Fruit fly (Drosophila melanogaster) whole organism, embryonic: ENCODE results near the gene CG10752.
A peak's percentile ranks its signal among the peaks of the same experiment; 100 is the strongest.

ENCODE experiments used
- ATbp ChIP-seq: fragments of 200-800 bp; sonication (Bioruptor generic); optimal IDR thresholded peaks from 2 replicates; lab custom pipeline; 2017; ENCODE audit warnings: missing biosample characterization, mild to moderate bottlenecking, missing genetic modification characterization, missing genetic modification reagents
- Awh ChIP-seq: fragments of 200-800 bp; sonication (Bioruptor generic); IDR thresholded peaks from 2 replicates; pipeline ENCODE4, ENCODE4 v1.3.6; 2022; ENCODE audit warnings: missing biosample characterization, missing genetic modification characterization
- B-H2 ChIP-seq: fragments of 200-800 bp; sonication (Bioruptor generic); optimal IDR thresholded peaks from 2 replicates; lab custom pipeline; 2018; ENCODE audit warnings: missing biosample characterization, mild to moderate bottlenecking, missing genetic modification characterization
- BtbVII ChIP-seq: fragments of 200-800 bp; sonication (Bioruptor generic); optimal IDR thresholded peaks from 3 replicates; lab custom pipeline; 2017; ENCODE audit warnings: missing biosample characterization, mild to moderate bottlenecking, missing genetic modification characterization
- CG10462 ChIP-seq: fragments of 200-800 bp; sonication (Bioruptor generic); optimal IDR thresholded peaks from 2 replicates; lab custom pipeline; 2016; ENCODE audit warnings: missing biosample characterization, missing genetic modification characterization
- CG10565 ChIP-seq: fragments of 200-800 bp; sonication (Bioruptor generic); optimal IDR thresholded peaks from 3 replicates; lab custom pipeline; 2016; ENCODE audit warnings: missing biosample characterization, mild to moderate bottlenecking, missing genetic modification characterization
- CG10654 ChIP-seq: fragments of 200-800 bp; sonication (Bioruptor generic); optimal IDR thresholded peaks from 2 replicates; lab custom pipeline; 2016; ENCODE audit warnings: missing biosample characterization, missing genetic modification characterization
- CG11247 ChIP-seq: fragments of 200-800 bp; sonication (Bioruptor generic); IDR thresholded peaks from 2 replicates; pipeline ENCODE4 v1.3.6; 2022; ENCODE audit warnings: missing biosample characterization, missing genetic modification characterization
- CG11695 ChIP-seq: fragments of 200-800 bp; sonication (Bioruptor generic); IDR thresholded peaks from 3 replicates; pipeline ENCODE4 v1.3.6; 2022; ENCODE audit warnings: missing biosample characterization, missing genetic modification characterization
- CG14667 ChIP-seq: fragments of 200-800 bp; sonication (Bioruptor generic); IDR thresholded peaks from 2 replicates; pipeline ENCODE4 v1.3.6; 2022; ENCODE audit warnings: missing biosample characterization, missing genetic modification characterization
- CG14860 ChIP-seq: fragments of 200-800 bp; sonication (Bioruptor generic); IDR thresholded peaks from 3 replicates; pipeline ENCODE4 v1.3.6; 2022; ENCODE audit warnings: missing biosample characterization, missing genetic modification characterization; ENCODE audit not compliant: partially characterized antibody
- CG15011 ChIP-seq: fragments of 200-800 bp; sonication (Bioruptor generic); optimal IDR thresholded peaks from 3 replicates; lab custom pipeline; 2018; ENCODE audit warnings: missing biosample characterization, mild to moderate bottlenecking, missing genetic modification characterization
- CG15479 ChIP-seq: fragments of 200-800 bp; sonication (Bioruptor generic); optimal IDR thresholded peaks from 3 replicates; lab custom pipeline; 2019; ENCODE audit warnings: missing biosample characterization, mild to moderate bottlenecking, missing genetic modification characterization, moderate library complexity
- CG15601 ChIP-seq: fragments of 200-800 bp; sonication (Bioruptor generic); optimal IDR thresholded peaks from 3 replicates; lab custom pipeline; 2019; ENCODE audit warnings: missing biosample characterization, mild to moderate bottlenecking, missing genetic modification characterization, moderate library complexity
- CG16815 ChIP-seq: fragments of 200-800 bp; sonication (Bioruptor generic); optimal IDR thresholded peaks from 3 replicates; lab custom pipeline; 2017; ENCODE audit warnings: missing biosample characterization, mild to moderate bottlenecking, missing genetic modification characterization
- CG17328 ChIP-seq: fragments of 200-800 bp; sonication (Bioruptor generic); IDR thresholded peaks from 2 replicates; pipeline ENCODE4 v1.3.6; 2022; ENCODE audit warnings: missing biosample characterization, missing genetic modification characterization
- CG18011 ChIP-seq: fragments of 200-800 bp; sonication (Bioruptor generic); optimal IDR thresholded peaks from 2 replicates; lab custom pipeline; 2017; ENCODE audit warnings: missing biosample characterization, missing genetic modification characterization, mild to moderate bottlenecking, moderate library complexity, missing genotype
- CG2116 ChIP-seq: fragments of 200-800 bp; sonication (Bioruptor generic); optimal IDR thresholded peaks from 3 replicates; lab custom pipeline; 2018; ENCODE audit warnings: missing biosample characterization, mild to moderate bottlenecking, missing genetic modification characterization
- CG2129 ChIP-seq: fragments of 200-800 bp; sonication (Bioruptor generic); IDR thresholded peaks from 2 replicates; pipeline ENCODE4 v1.3.6; 2022; ENCODE audit warnings: missing biosample characterization, missing genetic modification characterization; ENCODE audit not compliant: partially characterized antibody
- CG31441 ChIP-seq: fragments of 200-800 bp; sonication (Bioruptor generic); IDR thresholded peaks from 2 replicates; pipeline ENCODE4 v1.3.6; 2022; ENCODE audit warnings: missing biosample characterization, missing genetic modification characterization
- CG4404 ChIP-seq: fragments of 200-800 bp; sonication (Bioruptor generic); IDR thresholded peaks from 2 replicates; pipeline ENCODE4 v1.3.6; 2022; ENCODE audit warnings: missing biosample characterization, missing genetic modification characterization
- CG5180 ChIP-seq: fragments of 200-800 bp; sonication (Bioruptor generic); optimal IDR thresholded peaks from 3 replicates; lab custom pipeline; 2017; ENCODE audit warnings: missing biosample characterization, missing genetic modification characterization, mild to moderate bottlenecking, moderate library complexity, missing genetic modification reagents
- CG7271 ChIP-seq: fragments of 200-800 bp; sonication (Bioruptor generic); optimal IDR thresholded peaks from 2 replicates; lab custom pipeline; 2018; ENCODE audit warnings: missing biosample characterization, mild to moderate bottlenecking, missing genetic modification characterization, moderate library complexity
- CG8765 ChIP-seq: fragments of 200-800 bp; sonication (Bioruptor generic); IDR thresholded peaks from 2 replicates; pipeline ENCODE4 v1.3.6; 2022; ENCODE audit warnings: missing biosample characterization, missing genetic modification characterization
- D ChIP-seq, 2 experiments: fragments of 200-800 bp in 1 of 2; fragments of >200 bp in 1 of 2; sonication (Bioruptor generic) in 1 of 2; optimal IDR thresholded peaks; 2 replicates in 1 of 2; 3 replicates in 1 of 2; lab custom pipeline; 2017; ENCODE audit warnings: mild to moderate bottlenecking in 1 of 2, missing biosample characterization in 1 of 2, missing genetic modification characterization in 1 of 2, missing genetic modification reagents in 1 of 2
- D19B ChIP-seq: fragments of 200-800 bp; sonication (Bioruptor generic); optimal IDR thresholded peaks from 2 replicates; lab custom pipeline; 2017; ENCODE audit warnings: missing biosample characterization, mild to moderate bottlenecking, missing genetic modification characterization
- Dip2 ChIP-seq: fragments of 200-800 bp; sonication (Bioruptor generic); IDR thresholded peaks from 2 replicates; pipeline ENCODE4 v1.3.6; 2022; ENCODE audit warnings: missing biosample characterization, missing genetic modification characterization
- Dll ChIP-seq: fragments of 200-800 bp; sonication (Bioruptor generic); IDR thresholded peaks from 4 replicates; pipeline ENCODE4 v1.3.6; 2022; ENCODE audit warnings: missing biosample characterization, missing genetic modification characterization; ENCODE audit not compliant: partially characterized antibody
- Hsf ChIP-seq: fragments of 200-800 bp; sonication (Bioruptor generic); optimal IDR thresholded peaks from 3 replicates; lab custom pipeline; 2016; ENCODE audit warnings: missing biosample characterization, missing genetic modification characterization
- Lpt ChIP-seq: fragments of >200 bp; optimal IDR thresholded peaks from 2 replicates; lab custom pipeline; 2018; ENCODE audit warnings: missing biosample characterization, missing genetic modification characterization
- NFAT ChIP-seq: fragments of 200-800 bp; sonication (Bioruptor generic); IDR thresholded peaks from 2 replicates; pipeline ENCODE4 v1.3.6; 2022; ENCODE audit warnings: missing biosample characterization, missing genetic modification characterization
- Ssrp ChIP-seq: fragments of 200-800 bp; sonication (Bioruptor generic); optimal IDR thresholded peaks from 2 replicates; lab custom pipeline; 2018; ENCODE audit warnings: missing biosample characterization, mild to moderate bottlenecking, missing genetic modification characterization, moderate library complexity
- TFAM ChIP-seq: fragments of 200-800 bp; sonication (Bioruptor generic); optimal IDR thresholded peaks from 2 replicates; lab custom pipeline; 2017; ENCODE audit warnings: missing biosample characterization, missing genetic modification characterization, inconsistent platforms
- Vsx1 ChIP-seq: fragments of 200-800 bp; sonication (Bioruptor generic); optimal IDR thresholded peaks from 2 replicates; lab custom pipeline; 2017; ENCODE audit warnings: missing biosample characterization, mild to moderate bottlenecking, missing genetic modification characterization, missing genetic modification reagents
- al ChIP-seq: fragments of 200-800 bp; sonication (Bioruptor generic); IDR thresholded peaks from 2 replicates; pipeline ENCODE4 v1.3.6; 2022; ENCODE audit warnings: missing biosample characterization, missing genetic modification characterization
- ash1 ChIP-seq: fragments of 200-800 bp; sonication (Bioruptor generic); optimal IDR thresholded peaks from 2 replicates; lab custom pipeline; 2018; ENCODE audit warnings: missing biosample characterization, mild to moderate bottlenecking, missing genetic modification characterization
- az2 ChIP-seq: fragments of 200-800 bp; sonication (Bioruptor generic); optimal IDR thresholded peaks from 3 replicates; lab custom pipeline; 2016; ENCODE audit warnings: missing biosample characterization, missing genetic modification characterization
- bcd ChIP-seq: fragments of 200-800 bp; sonication (Bioruptor generic); optimal IDR thresholded peaks from 2 replicates; lab custom pipeline; 2017; ENCODE audit warnings: missing biosample characterization, mild to moderate bottlenecking, missing genetic modification characterization
- btn ChIP-seq: fragments of 200-800 bp; sonication (Bioruptor generic); optimal IDR thresholded peaks from 2 replicates; lab custom pipeline; 2016; ENCODE audit warnings: missing biosample characterization, missing genetic modification characterization
- gem ChIP-seq: fragments of 200-800 bp; sonication (Bioruptor generic); optimal IDR thresholded peaks from 2 replicates; lab custom pipeline; 2019; ENCODE audit warnings: missing biosample characterization, mild to moderate bottlenecking, missing genetic modification characterization, moderate library complexity
- gro ChIP-seq: fragments of 200-800 bp; sonication (Bioruptor generic); optimal IDR thresholded peaks from 2 replicates; lab custom pipeline; 2016; ENCODE audit warnings: missing biosample characterization, missing genetic modification characterization
- inv ChIP-seq: fragments of 200-800 bp; sonication (Bioruptor generic); IDR thresholded peaks from 2 replicates; pipeline ENCODE4 v1.3.6; 2022; ENCODE audit warnings: missing biosample characterization, missing genetic modification characterization; ENCODE audit not compliant: partially characterized antibody
- ken ChIP-seq: fragments of 200-800 bp; sonication (Bioruptor generic); IDR thresholded peaks from 3 replicates; pipeline ENCODE4 v1.3.6; 2022; ENCODE audit warnings: missing biosample characterization, missing genetic modification characterization
- maf-S ChIP-seq: fragments of 200-800 bp; sonication (Bioruptor generic); optimal IDR thresholded peaks from 2 replicates; lab custom pipeline; 2016; ENCODE audit warnings: missing biosample characterization, missing genetic modification characterization
- phol ChIP-seq: fragments of 200-800 bp; sonication (Bioruptor generic); optimal IDR thresholded peaks from 3 replicates; lab custom pipeline; 2018; ENCODE audit warnings: missing biosample characterization, mild to moderate bottlenecking, missing genetic modification characterization, moderate library complexity
- scrt ChIP-seq: fragments of 200-800 bp; sonication (Bioruptor generic); optimal IDR thresholded peaks from 2 replicates; lab custom pipeline; 2018; ENCODE audit warnings: missing biosample characterization, mild to moderate bottlenecking, missing genetic modification characterization, moderate library complexity
- sens-2 ChIP-seq: fragments of 200-800 bp; sonication (Bioruptor generic); IDR thresholded peaks from 2 replicates; pipeline ENCODE4 v1.3.6; 2022; ENCODE audit warnings: missing biosample characterization, missing genetic modification characterization
- zen ChIP-seq: fragments of 200-800 bp; sonication (Bioruptor generic); optimal IDR thresholded peaks from 3 replicates; lab custom pipeline; 2018; ENCODE audit warnings: missing biosample characterization, mild to moderate bottlenecking, missing genetic modification characterization, moderate library complexity

The CG10752 gene

DNA sequence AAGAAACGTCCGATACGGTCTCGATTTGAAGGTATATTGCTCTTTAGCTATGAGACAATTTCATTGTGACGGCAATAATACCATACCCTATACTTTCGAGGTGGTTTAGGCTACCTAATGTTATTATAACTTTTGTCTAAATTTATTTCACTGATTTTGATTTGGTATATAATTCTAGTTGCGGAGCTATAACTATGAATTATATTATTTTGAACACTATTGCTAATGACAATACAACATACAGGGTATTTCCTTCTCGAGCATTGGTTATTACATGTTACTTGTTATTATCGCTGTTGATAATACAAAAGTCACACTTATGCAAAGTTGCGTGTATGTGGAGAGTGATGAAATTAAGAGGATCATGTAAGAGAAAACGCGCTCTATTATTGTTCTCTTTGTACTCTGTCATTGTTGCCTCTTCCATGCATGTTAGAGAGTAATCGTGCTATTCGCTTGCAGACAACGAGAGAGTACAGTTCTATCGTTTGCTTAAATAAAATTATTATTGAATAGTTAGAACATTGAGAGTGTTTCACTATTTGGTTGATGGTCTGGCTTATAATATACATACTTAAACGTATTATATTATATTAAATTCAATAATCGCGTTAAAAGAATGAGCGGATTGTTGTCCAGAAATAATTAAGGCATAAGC, 40.7 kb downstream of the CG10752 start, which contains the start of gene CG32115 (continued):
- TF ChIP-seq az2 (GFP tag; lab: Kevin White, UChicago) = peak; percentile 94
- peak; percentile 96 for TF ChIP-seq Hsf (GFP tag; lab: Kevin White, UChicago)
- no peak; the same call in 3 of the 4 replicates for TF ChIP-seq Dll (GFP tag; lab: Robert Waterston, UW)
- TF ChIP-seq CG11695 = peak; percentile 94
- peak; percentile 88 for TF ChIP-seq CG4404 (GFP tag; lab: Robert Waterston, UW)
- TF ChIP-seq gem (tag; lab: Kevin White, UChicago) = peak; percentile 97
- peak; percentile 91 for TF ChIP-seq Awh (GFP tag; lab: Robert Waterston, UW)
- peak; percentile 83 for TF ChIP-seq CG18011 (GFP tag; lab: Kevin White, UChicago)
- peak; percentile 15 for TF ChIP-seq CG10565
- no peak for TF ChIP-seq CG2129 (GFP tag; lab: Robert Waterston, UW)
- TF ChIP-seq ken (GFP tag; lab: Robert Waterston, UW) = peak; percentile 90
- TF ChIP-seq sens-2 (GFP tag; lab: Robert Waterston, UW) = peak; percentile 79; the same call in 1 of the 2 replicates
- peak; percentile 93 for TF ChIP-seq BtbVII (GFP tag; lab: Kevin White, UChicago)
- TF ChIP-seq CG14860 (GFP tag; lab: Robert Waterston, UW) = no peak; the same call in 2 of the 3 replicates
- TF ChIP-seq CG5180 = peak; percentile 64
- peak; percentile 99 for TF ChIP-seq D19B (GFP tag; lab: Kevin White, UChicago)
- no peak for TF ChIP-seq TFAM (GFP tag; lab: Kevin White, UChicago)
- peak; percentile 95 for TF ChIP-seq NFAT (GFP tag; lab: Robert Waterston, UW)
- peak; percentile 96 for TF ChIP-seq gro
- TF ChIP-seq bcd = peak; percentile 94
- peak; percentile 89 for TF ChIP-seq scrt
- peak; percentile 82 for TF ChIP-seq CG8765 (GFP tag; lab: Robert Waterston, UW)
- TF ChIP-seq inv (GFP tag; lab: Robert Waterston, UW) = no peak
- TF ChIP-seq Ssrp (tag; lab: Kevin White, UChicago) = no peak
- peak; percentile 62 for TF ChIP-seq CG7271 (tag; lab: Kevin White, UChicago)
- peak; percentile 80 for TF ChIP-seq CG15601 (tag; lab: Kevin White, UChicago)
- peak; percentile 92 for TF ChIP-seq CG31441 (GFP tag; lab: Robert Waterston, UW)
- no peak for TF ChIP-seq CG15479 (GFP tag; lab: Kevin White, UChicago)
- peak; percentile 92 for TF ChIP-seq phol (tag; lab: Kevin White, UChicago)
- TF ChIP-seq CG10462 (GFP tag; lab: Kevin White, UChicago) = peak; percentile 71
- peak; percentile 97 for TF ChIP-seq al (GFP tag; lab: Robert Waterston, UW)
- peak; percentile 83 for TF ChIP-seq maf-S (GFP tag; lab: Kevin White, UChicago)
- peak; percentile 91 for TF ChIP-seq CG14667 (GFP tag; lab: Robert Waterston, UW)
- TF ChIP-seq D (optimal IDR thresholded peaks at IDR 0.05; lab: Kevin White, UChicago) = no peak
- TF ChIP-seq D (GFP tag; optimal IDR thresholded peaks at IDR 0.05; lab: Kevin White, UChicago) = peak; percentile 69
- TF ChIP-seq CG11247 = peak; percentile 94
- no peak for TF ChIP-seq ash1 (GFP tag; lab: Kevin White, UChicago)
- peak; percentile 52 for TF ChIP-seq CG2116 (GFP tag; lab: Kevin White, UChicago)
- TF ChIP-seq ATbp = peak; percentile 82
- TF ChIP-seq zen (tag; lab: Kevin White, UChicago) = no peak
- peak; percentile 83 for TF ChIP-seq CG16815 (GFP tag; lab: Kevin White, UChicago)
- peak; percentile 35 for TF ChIP-seq btn
- TF ChIP-seq Vsx1 (GFP tag; lab: Kevin White, UChicago) = peak; percentile 60
- TF ChIP-seq CG17328 (GFP tag; lab: Robert Waterston, UW) = peak; percentile 91
- TF ChIP-seq CG10654 = peak; percentile 92
- TF ChIP-seq CG15011 = peak; percentile 88
- TF ChIP-seq B-H2 (GFP tag; lab: Kevin White, UChicago) = peak; percentile 90
- TF ChIP-seq Dip2 (GFP tag; lab: Robert Waterston, UW) = peak; percentile 47; the same call in 1 of the 2 replicates
- TF ChIP-seq Lpt = no peak
